Fruit fly (Drosophila melanogaster) whole organism, embryonic: ENCODE measurements around the gene CG11768.
A peak's percentile ranks its signal among the peaks of the same experiment; 100 is the strongest.

Experiments used
- Asciz ChIP-seq: fragments of 200-800 bp; sonication (Bioruptor generic); optimal IDR thresholded peaks from 2 replicates; lab custom pipeline; 2017; ENCODE audit warnings: missing biosample characterization, mild to moderate bottlenecking, missing genetic modification characterization, missing genetic modification reagents
- CG1024 ChIP-seq: fragments of 200-800 bp; sonication (Bioruptor generic); IDR thresholded peaks from 2 replicates; pipeline ENCODE4 v1.3.6; 2022; ENCODE audit warnings: missing biosample characterization, missing genetic modification characterization
- CG10565 ChIP-seq: fragments of 200-800 bp; sonication (Bioruptor generic); optimal IDR thresholded peaks from 3 replicates; lab custom pipeline; 2016; ENCODE audit warnings: missing biosample characterization, mild to moderate bottlenecking, missing genetic modification characterization
- CG11504 ChIP-seq: fragments of 200-800 bp; sonication (Bioruptor generic); optimal IDR thresholded peaks from 3 replicates; lab custom pipeline; 2019; ENCODE audit warnings: missing biosample characterization, mild to moderate bottlenecking, missing genetic modification characterization, moderate library complexity
- CG11696 ChIP-seq: fragments of 200-800 bp; sonication (Bioruptor generic); IDR thresholded peaks from 2 replicates; pipeline ENCODE4 v1.3.6; 2022; ENCODE audit warnings: missing biosample characterization, missing genetic modification characterization
- CG12236 ChIP-seq: fragments of 200-800 bp; sonication (Bioruptor generic); optimal IDR thresholded peaks from 2 replicates; lab custom pipeline; 2016; ENCODE audit warnings: missing biosample characterization, missing genetic modification characterization
- CG12659 ChIP-seq: fragments of 200-800 bp; sonication (Bioruptor generic); optimal IDR thresholded peaks from 3 replicates; lab custom pipeline; 2017; ENCODE audit warnings: mild to moderate bottlenecking, missing biosample characterization, missing genetic modification reagents, missing genetic modification characterization
- CG13424 ChIP-seq: fragments of 200-800 bp; sonication (Bioruptor generic); optimal IDR thresholded peaks from 2 replicates; lab custom pipeline; 2019; ENCODE audit warnings: missing biosample characterization, mild to moderate bottlenecking, missing genetic modification characterization, moderate library complexity
- CG15479 ChIP-seq: fragments of 200-800 bp; sonication (Bioruptor generic); optimal IDR thresholded peaks from 3 replicates; lab custom pipeline; 2019; ENCODE audit warnings: missing biosample characterization, mild to moderate bottlenecking, missing genetic modification characterization, moderate library complexity
- CG15514 ChIP-seq: fragments of 200-800 bp; sonication (Bioruptor generic); optimal IDR thresholded peaks from 3 replicates; lab custom pipeline; 2017; ENCODE audit warnings: missing biosample characterization, missing genetic modification characterization, mild to moderate bottlenecking, moderate library complexity, missing genetic modification reagents
- CG18599 ChIP-seq: fragments of 200-800 bp; sonication (Bioruptor generic); optimal IDR thresholded peaks from 3 replicates; lab custom pipeline; 2017; ENCODE audit warnings: missing biosample characterization, missing genetic modification characterization, mild to moderate bottlenecking, moderate library complexity, missing genetic modification reagents
- CG32532 ChIP-seq: fragments of 200-800 bp; sonication (Bioruptor generic); IDR thresholded peaks from 2 replicates; pipeline ENCODE4 v1.3.6; 2022; ENCODE audit warnings: missing biosample characterization, missing genetic modification characterization
- CG34422 ChIP-seq: fragments of 200-800 bp; sonication (Bioruptor generic); IDR thresholded peaks from 3 replicates; pipeline ENCODE4 v1.3.6; 2022; ENCODE audit warnings: missing biosample characterization, missing genetic modification characterization
- CG4617 ChIP-seq: fragments of 200-800 bp; sonication (Bioruptor generic); optimal IDR thresholded peaks from 3 replicates; lab custom pipeline; 2016; ENCODE audit warnings: missing biosample characterization, missing genetic modification characterization, borderline replicate concordance
- CG6813 ChIP-seq: fragments of 200-800 bp; sonication (Bioruptor generic); optimal IDR thresholded peaks from 2 replicates; lab custom pipeline; 2017; ENCODE audit warnings: missing biosample characterization, missing genetic modification characterization, mild to moderate bottlenecking, moderate library complexity, missing genetic modification reagents
- CG6854 ChIP-seq: fragments of 200-800 bp; sonication (Bioruptor generic); optimal IDR thresholded peaks from 3 replicates; lab custom pipeline; 2017; ENCODE audit warnings: missing biosample characterization, mild to moderate bottlenecking, missing genetic modification characterization
- Gug ChIP-seq: fragments of 200-800 bp; sonication (Bioruptor generic); IDR thresholded peaks from 4 replicates; pipeline ENCODE4 v1.3.6; 2022; ENCODE audit warnings: missing biosample characterization, missing genetic modification characterization
- HLH3B ChIP-seq: fragments of 200-800 bp; sonication (Bioruptor generic); IDR thresholded peaks from 2 replicates; pipeline ENCODE4 v1.3.6; 2022; ENCODE audit warnings: missing biosample characterization, missing genetic modification characterization
- HmgZ ChIP-seq: fragments of 200-800 bp; sonication (Bioruptor generic); optimal IDR thresholded peaks from 2 replicates; lab custom pipeline; 2018; ENCODE audit warnings: missing biosample characterization, mild to moderate bottlenecking, missing genetic modification characterization
- Hmr ChIP-seq: fragments of 200-800 bp; sonication (Bioruptor generic); optimal IDR thresholded peaks from 3 replicates; lab custom pipeline; 2017; ENCODE audit warnings: mild to moderate bottlenecking, missing biosample characterization, missing genetic modification reagents, missing genetic modification characterization
- Hr3 ChIP-seq: fragments of 200-800 bp; sonication (Bioruptor generic); optimal IDR thresholded peaks from 3 replicates; lab custom pipeline; 2016; ENCODE audit warnings: missing biosample characterization, missing genetic modification characterization
- Lim3 ChIP-seq: fragments of 200-800 bp; sonication (Bioruptor generic); IDR thresholded peaks from 2 replicates; pipeline ENCODE4 v1.3.6; 2022; ENCODE audit warnings: missing biosample characterization, missing genetic modification characterization
- MESR4 ChIP-seq: fragments of 200-800 bp; sonication (Bioruptor generic); optimal IDR thresholded peaks from 2 replicates; lab custom pipeline; 2018; ENCODE audit warnings: missing biosample characterization, mild to moderate bottlenecking, missing genetic modification characterization, moderate library complexity
- MTF-1 ChIP-seq: fragments of 200-800 bp; sonication (Bioruptor generic); optimal IDR thresholded peaks from 2 replicates; lab custom pipeline; 2018; ENCODE audit warnings: missing biosample characterization, mild to moderate bottlenecking, missing genetic modification characterization, borderline replicate concordance
- NFAT ChIP-seq: fragments of 200-800 bp; sonication (Bioruptor generic); IDR thresholded peaks from 2 replicates; pipeline ENCODE4 v1.3.6; 2022; ENCODE audit warnings: missing biosample characterization, missing genetic modification characterization
- Optix ChIP-seq: fragments of 200-800 bp; sonication (Bioruptor generic); IDR thresholded peaks from 3 replicates; pipeline ENCODE4 v1.3.6; 2022; ENCODE audit warnings: missing biosample characterization, missing genetic modification characterization
- Poxn ChIP-seq: fragments of 200-800 bp; sonication (Bioruptor generic); IDR thresholded peaks from 2 replicates; pipeline ENCODE4 v1.3.6; 2022; ENCODE audit warnings: missing biosample characterization, missing genetic modification characterization
- chm ChIP-seq: fragments of 200-800 bp; sonication (Bioruptor generic); IDR thresholded peaks from 2 replicates; pipeline ENCODE4 v1.3.6; 2022; ENCODE audit warnings: missing biosample characterization, missing genetic modification characterization
- cwo ChIP-seq: fragments of 200-800 bp; sonication (Bioruptor generic); optimal IDR thresholded peaks from 3 replicates; lab custom pipeline; 2017; ENCODE audit warnings: missing biosample characterization, missing genetic modification characterization, mild to moderate bottlenecking, moderate library complexity, missing genetic modification reagents
- dati ChIP-seq: fragments of 200-800 bp; sonication (Bioruptor generic); IDR thresholded peaks from 2 replicates; pipeline ENCODE4 v1.3.6; 2022; ENCODE audit warnings: missing biosample characterization, missing genetic modification characterization
- fd3F ChIP-seq: fragments of 200-800 bp; sonication (Bioruptor generic); optimal IDR thresholded peaks from 2 replicates; lab custom pipeline; 2018; ENCODE audit warnings: missing biosample characterization, mild to moderate bottlenecking, missing genetic modification characterization, moderate library complexity
- gfzf ChIP-seq: fragments of 200-800 bp; sonication (Bioruptor generic); optimal IDR thresholded peaks from 2 replicates; lab custom pipeline; 2016; ENCODE audit warnings: missing biosample characterization, mild to moderate bottlenecking, missing genetic modification characterization, moderate library complexity
- grau ChIP-seq: fragments of 200-800 bp; optimal IDR thresholded peaks from 3 replicates; lab custom pipeline; 2019; ENCODE audit warnings: missing biosample characterization, mild to moderate bottlenecking, missing genetic modification characterization, moderate library complexity
- hb ChIP-seq: fragments of 200-800 bp; sonication (Bioruptor generic); IDR thresholded peaks from 3 replicates; pipeline ENCODE4 v1.3.6; 2022; ENCODE audit warnings: missing biosample characterization, missing genetic modification characterization; ENCODE audit not compliant: partially characterized antibody
- hbn ChIP-seq: fragments of 200-800 bp; sonication (Bioruptor generic); IDR thresholded peaks from 2 replicates; pipeline ENCODE4 v1.3.6; 2022; ENCODE audit warnings: missing biosample characterization, missing genetic modification characterization; ENCODE audit not compliant: partially characterized antibody
- hkb ChIP-seq, 2 experiments: fragments of 200-800 bp in 1 of 2; fragments of >200 bp in 1 of 2; sonication (Bioruptor generic) in 1 of 2; IDR thresholded peaks in 1 of 2; optimal IDR thresholded peaks in 1 of 2; 2 replicates each; pipeline versions ENCODE4 v1.3.6 to Lab custom; 2017 to 2022; ENCODE audit warnings: missing biosample characterization in 1 of 2, missing genetic modification characterization in 1 of 2
- inv ChIP-seq: fragments of 200-800 bp; sonication (Bioruptor generic); IDR thresholded peaks from 2 replicates; pipeline ENCODE4 v1.3.6; 2022; ENCODE audit warnings: missing biosample characterization, missing genetic modification characterization; ENCODE audit not compliant: partially characterized antibody
- kah ChIP-seq: fragments of 200-800 bp; sonication (Bioruptor generic); optimal IDR thresholded peaks from 2 replicates; lab custom pipeline; 2018; ENCODE audit warnings: missing biosample characterization, mild to moderate bottlenecking, missing genetic modification characterization
- ken ChIP-seq: fragments of 200-800 bp; sonication (Bioruptor generic); IDR thresholded peaks from 3 replicates; pipeline ENCODE4 v1.3.6; 2022; ENCODE audit warnings: missing biosample characterization, missing genetic modification characterization
- nerfin-1 ChIP-seq: fragments of 200-800 bp; sonication (Bioruptor generic); optimal IDR thresholded peaks from 3 replicates; lab custom pipeline; 2019; ENCODE audit warnings: missing biosample characterization, mild to moderate bottlenecking, missing genetic modification characterization, moderate library complexity
- pita ChIP-seq: fragments of 200-800 bp; sonication (Bioruptor generic); optimal IDR thresholded peaks from 2 replicates; lab custom pipeline; 2017; ENCODE audit warnings: missing biosample characterization, mild to moderate bottlenecking, missing genetic modification characterization
- scrt ChIP-seq: fragments of 200-800 bp; sonication (Bioruptor generic); optimal IDR thresholded peaks from 2 replicates; lab custom pipeline; 2018; ENCODE audit warnings: missing biosample characterization, mild to moderate bottlenecking, missing genetic modification characterization, moderate library complexity
- slbo ChIP-seq: fragments of 200-800 bp; sonication (Bioruptor generic); IDR thresholded peaks from 2 replicates; pipeline ENCODE4 v1.3.6; 2022; ENCODE audit warnings: missing biosample characterization, missing genetic modification characterization
- tio ChIP-seq: fragments of 200-800 bp; sonication (Bioruptor generic); optimal IDR thresholded peaks from 2 replicates; lab custom pipeline; 2017; ENCODE audit warnings: missing biosample characterization, missing genetic modification characterization, inconsistent platforms
- tna ChIP-seq: fragments of 200-800 bp; sonication (Bioruptor generic); IDR thresholded peaks from 2 replicates; pipeline ENCODE4 v1.3.6; 2022; ENCODE audit warnings: missing biosample characterization, missing genetic modification characterization; ENCODE audit not compliant: partially characterized antibody
- trem ChIP-seq: fragments of 200-800 bp; optimal IDR thresholded peaks from 3 replicates; lab custom pipeline; 2019; ENCODE audit warnings: missing biosample characterization, mild to moderate bottlenecking, missing genetic modification characterization, moderate library complexity
- wor ChIP-seq: fragments of 200-800 bp; sonication (Bioruptor generic); IDR thresholded peaks from 2 replicates; pipeline ENCODE4 v1.3.6; 2022; ENCODE audit warnings: missing biosample characterization, missing genetic modification characterization

The CG11768 gene

DNA sequence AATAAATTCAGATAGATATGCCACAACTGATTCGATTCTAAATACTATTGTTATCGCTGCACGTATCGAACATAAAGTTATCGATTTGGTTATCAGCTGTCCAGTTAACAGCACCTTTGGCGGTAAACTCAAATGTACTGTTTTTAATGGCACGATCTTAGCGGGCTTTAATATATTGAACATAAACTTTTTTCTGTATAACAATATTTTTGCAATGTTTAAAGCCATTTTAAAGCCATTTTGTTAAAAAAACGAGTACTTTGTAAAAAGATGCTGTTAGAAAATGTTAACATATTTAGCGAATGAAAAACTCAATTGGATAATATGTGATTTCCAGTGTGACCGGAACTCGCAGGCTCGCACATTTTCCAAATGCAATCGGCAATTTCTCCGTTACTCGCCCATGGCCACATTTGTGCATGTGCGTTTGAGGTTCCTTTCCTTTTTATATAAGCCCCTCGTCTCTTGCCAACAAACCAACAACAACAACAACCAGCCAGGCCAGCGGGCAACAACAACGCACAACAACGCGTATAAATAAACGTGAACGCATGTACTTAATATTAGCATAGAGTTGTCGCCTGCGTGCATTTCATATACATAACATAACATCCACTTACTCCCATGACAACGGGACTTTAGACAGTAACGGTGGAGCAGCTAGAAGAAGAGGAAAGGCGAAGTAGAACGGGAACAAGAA is 52.0 kb downstream of the CG11768 start, which contains the start of gene TMEM216 (continued):
- TF ChIP-seq Asciz (GFP tag; lab: Kevin White, UChicago) (no peak), CG15514 (GFP tag; lab: Kevin White, UChicago) (peak; percentile 88), fd3F (no peak), Hr3 (GFP tag; lab: Kevin White, UChicago) (peak; percentile 21), CG11696 (GFP tag; lab: Robert Waterston, UW) (no peak), hkb (optimal IDR thresholded peaks at IDR 0.05; lab: Kevin White, UChicago) (no peak), hkb (GFP tag; IDR thresholded peaks at IDR 0.05; lab: Robert Waterston, UW) (no peak), CG1024 (GFP tag; lab: Robert Waterston, UW) (no peak), pita (GFP tag; lab: Kevin White, UChicago) (no peak), hbn (GFP tag; lab: Robert Waterston, UW) (peak; percentile 38; the same call in 1 of the 2 replicates)

DNA sequence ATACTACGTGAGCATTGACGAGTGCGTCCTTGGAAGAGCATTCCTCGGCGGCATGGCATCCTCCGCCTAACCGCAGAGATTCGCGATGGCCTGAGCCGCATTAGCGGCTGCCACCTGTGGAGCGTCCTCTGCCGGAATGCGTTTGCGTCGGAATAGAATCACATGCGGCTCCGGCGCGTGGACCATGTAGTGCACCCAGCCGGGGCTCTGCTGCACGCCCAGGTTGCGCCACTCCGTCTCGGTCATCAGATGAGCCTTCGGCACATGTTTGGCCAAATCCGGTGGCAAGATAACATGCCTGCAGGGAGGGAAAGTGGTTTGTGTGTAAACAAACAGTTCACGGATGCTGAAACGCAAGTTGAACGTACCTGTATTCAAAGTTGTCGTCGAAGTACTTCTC is 52.6 kb downstream of the CG11768 start:
- TF ChIP-seq trem (tag; lab: Kevin White, UChicago): no peak
- 0 out of 2 replicates have a peak, but pooled peaks have one; percentile 11 for TF ChIP-seq tna
- TF ChIP-seq dati (GFP tag; lab: Robert Waterston, UW): no peak
- TF ChIP-seq wor: no peak
- TF ChIP-seq ken: 0 out of 3 replicates have a peak, but pooled peaks have one; percentile 32
- TF ChIP-seq CG34422 (GFP tag; lab: Robert Waterston, UW): peak; percentile 16; the same call in 1 of the 3 replicates
- TF ChIP-seq scrt: peak; percentile 53
- TF ChIP-seq inv (GFP tag; lab: Robert Waterston, UW): 0 out of 2 replicates have a peak, but pooled peaks have one; percentile 8
- TF ChIP-seq nerfin-1: peak; percentile 91
- TF ChIP-seq chm (GFP tag; lab: Robert Waterston, UW): peak; percentile 51; the same call in 1 of the 2 replicates
- no peak for TF ChIP-seq Gug (GFP tag; lab: Robert Waterston, UW)
- peak; percentile 94 for TF ChIP-seq kah
- no peak for TF ChIP-seq Poxn (GFP tag; lab: Robert Waterston, UW)
- peak; percentile 31 for TF ChIP-seq MESR4
- TF ChIP-seq slbo: no peak
- 0 out of 3 replicates have a peak, but pooled peaks have one; percentile 17 for TF ChIP-seq hb
- TF ChIP-seq CG4617 (GFP tag; lab: Kevin White, UChicago): peak; percentile 12
- 0 out of 2 replicates have a peak, but pooled peaks have one; percentile 9 for TF ChIP-seq CG32532 (GFP tag; lab: Robert Waterston, UW)

DNA sequence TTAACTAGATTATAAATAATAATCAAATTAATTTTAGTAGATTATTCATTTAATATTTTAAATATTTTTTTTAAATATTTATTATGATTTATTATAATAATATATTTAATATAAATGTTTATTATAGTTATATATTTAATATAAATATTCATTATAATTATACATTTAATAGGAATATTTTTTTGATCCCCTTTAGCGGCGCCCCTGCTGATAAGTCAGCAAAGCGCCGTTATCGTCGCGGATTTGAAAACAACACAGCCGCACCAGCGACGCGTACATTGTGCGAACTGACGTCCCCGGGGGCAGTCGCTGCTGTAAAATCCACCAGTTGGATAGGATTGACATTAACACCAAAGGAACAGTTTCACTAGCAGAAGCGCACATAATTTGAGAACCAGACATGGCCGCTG is 55.3 kb downstream of the CG11768 start, which contains the start of gene CG8112:
Gene CG8112, plus strand, starts transcription at position 212 of the 410 bp plus-strand sequence.
- no peak for TF ChIP-seq CG10565 (GFP tag; lab: Kevin White, UChicago)
- TF ChIP-seq CG15479 (GFP tag; lab: Kevin White, UChicago): no peak
- TF ChIP-seq Lim3 (GFP tag; lab: Robert Waterston, UW): no peak
- no peak for TF ChIP-seq CG12236 (GFP tag; lab: Kevin White, UChicago)
- TF ChIP-seq cwo (GFP tag; lab: Kevin White, UChicago): peak; percentile 24
- TF ChIP-seq CG18599 (GFP tag; lab: Kevin White, UChicago): peak; percentile 48
- TF ChIP-seq HLH3B (GFP tag; lab: Robert Waterston, UW): no peak
- no peak for TF ChIP-seq HmgZ (tag; lab: Kevin White, UChicago)
- TF ChIP-seq Optix (GFP tag; lab: Robert Waterston, UW): no peak
- peak; percentile 51 for TF ChIP-seq grau
- no peak for TF ChIP-seq CG11504 (tag; lab: Kevin White, UChicago)
- peak; percentile 47 for TF ChIP-seq CG13424 (tag; lab: Kevin White, UChicago)
- no peak for TF ChIP-seq gfzf
- peak; percentile 38 for TF ChIP-seq CG12659
- TF ChIP-seq tio (GFP tag; lab: Kevin White, UChicago): no peak
- peak; percentile 24 for TF ChIP-seq CG6813
- TF ChIP-seq NFAT (GFP tag; lab: Robert Waterston, UW): no peak
- peak; percentile 46 for TF ChIP-seq Hmr (GFP tag; lab: Kevin White, UChicago)
- TF ChIP-seq MTF-1 (GFP tag; lab: Kevin White, UChicago): no peak
- peak; percentile 3 for TF ChIP-seq CG6854
